Fruit fly (Drosophila melanogaster): ENCODE measurements around the gene Gnpnat.
A peak's percentile ranks its signal among the peaks of the same experiment; 100 is the strongest.

Gnpnat gene

DNA sequence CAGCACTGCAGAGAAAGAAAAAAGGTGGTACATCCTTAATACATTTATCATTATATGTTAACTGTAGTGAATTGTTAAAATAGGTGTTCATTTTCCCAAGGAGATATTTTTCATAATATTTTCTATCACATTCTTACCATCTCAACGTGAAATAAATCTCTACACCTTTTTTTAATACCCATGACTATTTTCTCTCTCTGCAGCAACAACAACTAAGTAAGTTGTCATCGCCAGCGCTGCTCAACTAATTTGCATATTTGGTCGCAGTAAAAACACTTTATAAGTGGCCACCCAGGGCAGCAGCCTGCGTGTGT is 47.6 kb upstream of the Gnpnat start (continued):
- TF ChIP-seq Opbp (GFP tag; IDR thresholded peaks at IDR 0.05; ENCODE audit: partially characterized antibody) (no peak), tup (GFP tag; optimal IDR thresholded peaks at IDR 0.05) (no peak), lbe (GFP tag; optimal IDR thresholded peaks at IDR 0.05) (no peak), CG4820 (GFP tag; optimal IDR thresholded peaks at IDR 0.05) (peak; percentile 24), CG2712 (tag; optimal IDR thresholded peaks at IDR 0.05) (peak; percentile 54), Six4 (GFP tag; optimal IDR thresholded peaks at IDR 0.05) (peak; percentile 7), NC2β (GFP tag; optimal IDR thresholded peaks at IDR 0.05) (peak; percentile 6)

DNA sequence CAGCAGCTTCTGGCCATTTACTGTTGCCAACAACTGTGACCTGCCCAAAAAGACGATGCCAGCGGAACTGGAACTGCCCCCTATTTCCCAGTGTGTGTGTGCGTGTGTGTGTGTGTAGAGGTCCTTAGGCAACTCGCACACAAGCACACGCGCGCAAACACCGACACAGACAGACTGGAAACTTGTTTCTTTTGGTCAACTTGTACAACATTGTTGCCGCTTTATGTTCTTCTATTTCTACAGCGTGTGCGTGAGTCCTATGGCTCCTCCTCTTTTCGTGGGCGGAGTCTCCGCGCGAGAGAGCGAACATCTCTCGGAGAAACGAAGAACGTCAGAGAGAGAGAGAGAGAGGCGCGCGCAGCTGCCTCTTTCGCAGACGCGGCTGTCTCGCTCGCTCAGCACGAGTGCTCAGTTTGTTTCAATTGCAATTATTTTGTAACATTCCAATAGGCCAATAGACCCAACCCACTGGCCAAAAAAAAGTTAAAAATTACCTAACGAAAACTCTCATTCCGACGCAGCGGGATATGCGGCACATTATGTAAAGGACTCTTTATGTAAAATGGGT is 47.0 kb upstream of the Gnpnat start:
- TF ChIP-seq CG8478 (optimal IDR thresholded peaks at IDR 0.05) (peak; percentile 4), zen2 (GFP tag; IDR thresholded peaks at IDR 0.05; ENCODE audit: partially characterized antibody) (0 out of 3 replicates have a peak, but pooled peaks have one; percentile 37), pzg (GFP tag; optimal IDR thresholded peaks at IDR 0.05) (no peak), CG14014 (GFP tag; IDR thresholded peaks at IDR 0.05) (no peak), ewg (GFP tag; optimal IDR thresholded peaks at IDR 0.05) (peak; percentile 90), Trl (optimal IDR thresholded peaks at IDR 0.05) (peak; percentile 67 to 87), Trl (GFP tag; optimal IDR thresholded peaks at IDR 0.05) (no peak), D (optimal IDR thresholded peaks at IDR 0.05) (peak; percentile 89), D (GFP tag; optimal IDR thresholded peaks at IDR 0.05) (no peak), CG8359 (GFP tag; optimal IDR thresholded peaks at IDR 0.05; ENCODE audit: borderline replicate concordance) (no peak), maf-S (GFP tag; optimal IDR thresholded peaks at IDR 0.05) (no peak), cg (GFP tag; optimal IDR thresholded peaks at IDR 0.05) (peak; percentile 78), Dll (GFP tag; IDR thresholded peaks at IDR 0.05; ENCODE audit: partially characterized antibody) (0 out of 4 replicates have a peak, but pooled peaks have one; percentile 28), seq (GFP tag; IDR thresholded peaks at IDR 0.05) (peak; percentile 59; the same call in 1 of the 2 replicates), Jarid2 (GFP tag; optimal IDR thresholded peaks at IDR 0.05) (peak; percentile 42), Nf-YC (tag; optimal IDR thresholded peaks at IDR 0.05) (peak; percentile 95), CG5953 (GFP tag; IDR thresholded peaks at IDR 0.05) (no peak), chinmo (GFP tag; IDR thresholded peaks at IDR 0.05; ENCODE audit: partially characterized antibody) (0 out of 4 replicates have a peak, but pooled peaks have one; percentile 23), yki (optimal IDR thresholded peaks at IDR 0.05) (peak; percentile 69), gcm2 (GFP tag; optimal IDR thresholded peaks at IDR 0.05) (no peak), CG14965 (GFP tag; optimal IDR thresholded peaks at IDR 0.05; ENCODE audit: borderline replicate concordance) (no peak), Nf-YB (GFP tag; optimal IDR thresholded peaks at IDR 0.05) (peak; percentile 95), CG1832 (GFP tag; optimal IDR thresholded peaks at IDR 0.05) (peak; percentile 93), Elba2 (GFP tag; optimal IDR thresholded peaks at IDR 0.05) (peak; percentile 79), C15 (GFP tag; IDR thresholded peaks at IDR 0.05) (no peak), CG16813 (GFP tag; IDR thresholded peaks at IDR 0.05; ENCODE audit: partially characterized antibody) (0 out of 3 replicates have a peak, but pooled peaks have one; percentile 34), Deaf1 (tag; optimal IDR thresholded peaks at IDR 0.05) (peak; percentile 53), CG9876 (GFP tag; optimal IDR thresholded peaks at IDR 0.05) (no peak), unc-4 (GFP tag; IDR thresholded peaks at IDR 0.05; ENCODE audit: partially characterized antibody) (no peak), CG32532 (GFP tag; IDR thresholded peaks at IDR 0.05) (no peak), CG10321 (GFP tag; IDR thresholded peaks at IDR 0.05) (peak; percentile 82), Pdp1 (GFP tag; optimal IDR thresholded peaks at IDR 0.05) (no peak), Adf1 (GFP tag; IDR thresholded peaks at IDR 0.05) (peak; percentile 20; the same call in 1 of the 2 replicates), ems (GFP tag; optimal IDR thresholded peaks at IDR 0.05) (no peak), Eip74EF (GFP tag; optimal IDR thresholded peaks at IDR 0.05) (no peak), CG15479 (GFP tag; optimal IDR thresholded peaks at IDR 0.05) (peak; percentile 39), Nf-YA (GFP tag; IDR thresholded peaks at IDR 0.05) (0 out of 2 replicates have a peak, but pooled peaks have one; percentile 37)
